Fruit fly (Drosophila melanogaster) whole organism, embryonic: ENCODE measurements around the gene Pp1alpha-96A.

Experiments
- Atf-2 ChIP-seq: fragments of 200-800 bp; sonication (Bioruptor generic); optimal IDR thresholded peaks from 2 replicates; lab custom pipeline; 2016; ENCODE audit warnings: missing biosample characterization, missing genetic modification characterization
- BEAF-32 ChIP-seq: fragments of 200-800 bp; sonication (Bioruptor generic); optimal IDR thresholded peaks from 3 replicates; lab custom pipeline; 2017; ENCODE audit warnings: missing biosample characterization, missing genetic modification characterization, mild to moderate bottlenecking, moderate library complexity, missing genetic modification reagents
- CG1024 ChIP-seq: fragments of 200-800 bp; sonication (Bioruptor generic); IDR thresholded peaks from 2 replicates; pipeline ENCODE4 v1.3.6; 2022; ENCODE audit warnings: missing biosample characterization, missing genetic modification characterization
- CG11696 ChIP-seq: fragments of 200-800 bp; sonication (Bioruptor generic); IDR thresholded peaks from 2 replicates; pipeline ENCODE4 v1.3.6; 2022; ENCODE audit warnings: missing biosample characterization, missing genetic modification characterization
- CG12299 ChIP-seq: fragments of 200-800 bp; sonication (Bioruptor generic); optimal IDR thresholded peaks from 2 replicates; lab custom pipeline; 2018; ENCODE audit warnings: missing biosample characterization, mild to moderate bottlenecking, missing genetic modification characterization
- CG1233 ChIP-seq: fragments of 200-800 bp; sonication (Bioruptor generic); optimal IDR thresholded peaks from 4 replicates; lab custom pipeline; 2018; ENCODE audit warnings: missing biosample characterization, mild to moderate bottlenecking, missing genetic modification characterization
- CG12391 ChIP-seq: fragments of 200-800 bp; sonication (Bioruptor generic); optimal IDR thresholded peaks from 3 replicates; lab custom pipeline; 2018; ENCODE audit warnings: missing biosample characterization, mild to moderate bottlenecking, missing genetic modification characterization, moderate library complexity
- CG13287 ChIP-seq: fragments of 200-800 bp; sonication (Bioruptor generic); IDR thresholded peaks from 2 replicates; pipeline ENCODE4 v1.3.6; 2022; ENCODE audit warnings: missing biosample characterization, missing genetic modification characterization; ENCODE audit not compliant: partially characterized antibody
- CG14710 ChIP-seq: fragments of 200-800 bp; sonication (Bioruptor generic); optimal IDR thresholded peaks from 3 replicates; lab custom pipeline; 2019; ENCODE audit warnings: missing biosample characterization, mild to moderate bottlenecking, missing genetic modification characterization, moderate library complexity
- CG14860 ChIP-seq: fragments of 200-800 bp; sonication (Bioruptor generic); IDR thresholded peaks from 3 replicates; pipeline ENCODE4 v1.3.6; 2022; ENCODE audit warnings: missing biosample characterization, missing genetic modification characterization; ENCODE audit not compliant: partially characterized antibody
- CG15073 ChIP-seq: fragments of 200-800 bp; sonication (Bioruptor generic); optimal IDR thresholded peaks from 2 replicates; lab custom pipeline; 2016; ENCODE audit warnings: missing biosample characterization, missing genetic modification characterization
- CG15696 ChIP-seq: fragments of 200-800 bp; sonication (Bioruptor generic); optimal IDR thresholded peaks from 2 replicates; lab custom pipeline; 2019; ENCODE audit warnings: missing biosample characterization, mild to moderate bottlenecking, missing genetic modification characterization, moderate library complexity
- CG17186 ChIP-seq: fragments of 200-800 bp; sonication (Bioruptor generic); optimal IDR thresholded peaks from 3 replicates; lab custom pipeline; 2017; ENCODE audit warnings: missing biosample characterization, missing genetic modification reagents, missing genetic modification characterization
- CG2120 ChIP-seq: fragments of 200-800 bp; sonication (Bioruptor generic); optimal IDR thresholded peaks from 3 replicates; lab custom pipeline; 2016; ENCODE audit warnings: missing biosample characterization, missing genetic modification characterization
- CG2199 ChIP-seq: fragments of 200-800 bp; sonication (Bioruptor generic); IDR thresholded peaks from 3 replicates; pipeline ENCODE4 v1.3.6; 2022; ENCODE audit warnings: missing biosample characterization, missing genetic modification characterization
- CG30020 ChIP-seq: fragments of 200-800 bp; optimal IDR thresholded peaks from 2 replicates; lab custom pipeline; 2019; ENCODE audit warnings: missing biosample characterization, mild to moderate bottlenecking, missing genetic modification characterization, moderate library complexity
- CG3065 ChIP-seq: fragments of 200-800 bp; sonication (Bioruptor generic); optimal IDR thresholded peaks from 2 replicates; lab custom pipeline; 2016; ENCODE audit warnings: missing biosample characterization, missing genetic modification characterization
- CG34224 ChIP-seq: fragments of 200-800 bp; sonication (Bioruptor generic); IDR thresholded peaks from 3 replicates; pipeline ENCODE4 v1.3.6; 2022; ENCODE audit warnings: missing biosample characterization, missing genetic modification characterization; ENCODE audit not compliant: partially characterized antibody
- CG8359 ChIP-seq: fragments of 200-800 bp; sonication (Bioruptor generic); optimal IDR thresholded peaks from 2 replicates; lab custom pipeline; 2017; ENCODE audit warnings: missing biosample characterization, mild to moderate bottlenecking, missing genetic modification characterization, borderline replicate concordance
- H2.0 ChIP-seq: fragments of 200-800 bp; sonication (Bioruptor generic); IDR thresholded peaks from 2 replicates; pipeline ENCODE4 v1.3.6; 2022; ENCODE audit warnings: missing biosample characterization, missing genetic modification characterization
- Med ChIP-seq: fragments of 200-800 bp; sonication (Bioruptor generic); peaks from one replicate; lab custom pipeline; 2016; ENCODE audit warnings: missing biosample characterization, missing genetic modification characterization, mild to moderate bottlenecking, inconsistent platforms, moderate library complexity
- Myb ChIP-seq: fragments of 200-800 bp; sonication (Bioruptor generic); optimal IDR thresholded peaks from 2 replicates; lab custom pipeline; 2016; ENCODE audit warnings: missing biosample characterization, missing genetic modification characterization
- NC2β ChIP-seq: fragments of 200-800 bp; sonication (Bioruptor generic); optimal IDR thresholded peaks from 2 replicates; lab custom pipeline; 2016; ENCODE audit warnings: missing biosample characterization, missing genetic modification characterization
- Oaz ChIP-seq: fragments of 200-800 bp; sonication (Bioruptor generic); IDR thresholded peaks from 2 replicates; pipeline ENCODE4 v1.3.6; 2022; ENCODE audit warnings: missing biosample characterization, missing genetic modification characterization
- Opbp ChIP-seq: fragments of 200-800 bp; sonication (Bioruptor generic); IDR thresholded peaks from 3 replicates; pipeline ENCODE4 v1.3.6; 2022; ENCODE audit warnings: missing biosample characterization, missing genetic modification characterization; ENCODE audit not compliant: partially characterized antibody
- Pdp1 ChIP-seq, 2 experiments: fragments of 200-800 bp; sonication (Bioruptor generic); optimal IDR thresholded peaks; 3 replicates each; lab custom pipeline; 2016; ENCODE audit warnings: missing biosample characterization in 2 of 2, missing genetic modification characterization in 2 of 2, mild to moderate bottlenecking in 1 of 2, moderate library complexity in 1 of 2
- Taf1 ChIP-seq: fragments of 200-800 bp; sonication (Bioruptor generic); IDR thresholded peaks from 2 replicates; pipeline ENCODE4 v1.3.6; 2022; ENCODE audit warnings: missing biosample characterization, missing genetic modification characterization
- Xrp1 ChIP-seq: fragments of 200-800 bp; sonication (Bioruptor generic); IDR thresholded peaks from 2 replicates; pipeline ENCODE4 v1.3.6; 2022; ENCODE audit warnings: missing biosample characterization, missing genetic modification characterization
- amos ChIP-seq: fragments of 200-800 bp; sonication (Bioruptor generic); IDR thresholded peaks from 2 replicates; pipeline ENCODE4 v1.3.6; 2022; ENCODE audit warnings: missing biosample characterization, missing genetic modification characterization; ENCODE audit not compliant: partially characterized antibody
- bowl ChIP-seq: fragments of 200-800 bp; sonication (Bioruptor generic); IDR thresholded peaks from 2 replicates; pipeline ENCODE4 v1.3.6; 2022; ENCODE audit warnings: missing biosample characterization, missing genetic modification characterization
- br ChIP-seq: fragments of >200 bp; optimal IDR thresholded peaks from 2 replicates; lab custom pipeline; 2017
- croc ChIP-seq: fragments of 200-800 bp; sonication (Bioruptor generic); conservative IDR thresholded peaks from 3 replicates; pipeline ENCODE4 v1.3.6; 2022; ENCODE audit warnings: missing biosample characterization, missing genetic modification characterization
- dpn ChIP-seq, 2 experiments: fragments of 200-800 bp; sonication (Bioruptor generic); optimal IDR thresholded peaks; 3 replicates each; lab custom pipeline; 2016; ENCODE audit warnings: missing biosample characterization in 2 of 2, missing genetic modification characterization in 2 of 2
- fd3F ChIP-seq: fragments of 200-800 bp; sonication (Bioruptor generic); optimal IDR thresholded peaks from 2 replicates; lab custom pipeline; 2018; ENCODE audit warnings: missing biosample characterization, mild to moderate bottlenecking, missing genetic modification characterization, moderate library complexity
- fu2 ChIP-seq: fragments of 200-800 bp; sonication (Bioruptor generic); optimal IDR thresholded peaks from 2 replicates; lab custom pipeline; 2016; ENCODE audit warnings: missing biosample characterization, missing genetic modification characterization
- gcm2 ChIP-seq: fragments of 200-800 bp; sonication (Bioruptor generic); optimal IDR thresholded peaks from 2 replicates; lab custom pipeline; 2016; ENCODE audit warnings: missing biosample characterization, missing genetic modification characterization
- grau ChIP-seq: fragments of 200-800 bp; optimal IDR thresholded peaks from 3 replicates; lab custom pipeline; 2019; ENCODE audit warnings: missing biosample characterization, mild to moderate bottlenecking, missing genetic modification characterization, moderate library complexity
- her ChIP-seq: fragments of 200-800 bp; sonication (Bioruptor generic); optimal IDR thresholded peaks from 2 replicates; lab custom pipeline; 2016; ENCODE audit warnings: missing biosample characterization, missing genetic modification characterization
- knrl ChIP-seq: fragments of 200-800 bp; sonication (Bioruptor generic); IDR thresholded peaks from 3 replicates; pipeline ENCODE4 v1.3.6; 2022; ENCODE audit warnings: missing biosample characterization, missing genetic modification characterization; ENCODE audit not compliant: partially characterized antibody
- lilli ChIP-seq: fragments of 200-800 bp; sonication (Bioruptor generic); optimal IDR thresholded peaks from 3 replicates; lab custom pipeline; 2016; ENCODE audit warnings: missing biosample characterization, missing genetic modification characterization
- odd ChIP-seq: fragments of 200-800 bp; sonication (Bioruptor generic); optimal IDR thresholded peaks from 2 replicates; lab custom pipeline; 2017; ENCODE audit warnings: missing biosample characterization, mild to moderate bottlenecking, missing genetic modification characterization
- schlank ChIP-seq: fragments of 200-800 bp; sonication (Bioruptor generic); optimal IDR thresholded peaks from 2 replicates; lab custom pipeline; 2018; ENCODE audit warnings: missing biosample characterization, mild to moderate bottlenecking, missing genetic modification characterization
- scrt ChIP-seq: fragments of 200-800 bp; sonication (Bioruptor generic); optimal IDR thresholded peaks from 2 replicates; lab custom pipeline; 2018; ENCODE audit warnings: missing biosample characterization, mild to moderate bottlenecking, missing genetic modification characterization, moderate library complexity
- sens ChIP-seq: fragments of 200-800 bp; sonication (Bioruptor generic); peaks from one replicate; lab custom pipeline; 2016; ENCODE audit warnings: missing biosample characterization, missing genetic modification characterization
- sna ChIP-seq: fragments of 200-800 bp; sonication (Bioruptor generic); IDR thresholded peaks from 2 replicates; pipeline ENCODE4 v1.3.6; 2022; ENCODE audit warnings: missing biosample characterization, missing genetic modification characterization; ENCODE audit not compliant: partially characterized antibody
- tna ChIP-seq: fragments of 200-800 bp; sonication (Bioruptor generic); IDR thresholded peaks from 2 replicates; pipeline ENCODE4 v1.3.6; 2022; ENCODE audit warnings: missing biosample characterization, missing genetic modification characterization; ENCODE audit not compliant: partially characterized antibody
- vfl ChIP-seq: fragments of 200-800 bp; sonication (Bioruptor generic); optimal IDR thresholded peaks from 2 replicates; lab custom pipeline; 2016; ENCODE audit warnings: missing biosample characterization, missing genetic modification characterization
- vnd ChIP-seq: fragments of 200-800 bp; sonication (Bioruptor generic); IDR thresholded peaks from 3 replicates; pipeline ENCODE4 v1.3.6; 2022; ENCODE audit warnings: missing biosample characterization, missing genetic modification characterization; ENCODE audit not compliant: partially characterized antibody
- wor ChIP-seq: fragments of 200-800 bp; sonication (Bioruptor generic); IDR thresholded peaks from 2 replicates; pipeline ENCODE4 v1.3.6; 2022; ENCODE audit warnings: missing biosample characterization, missing genetic modification characterization
- yki ChIP-seq: fragments of >200 bp; optimal IDR thresholded peaks from 3 replicates; lab custom pipeline; 2018
- zf30C ChIP-seq: fragments of 200-800 bp; sonication (Bioruptor generic); optimal IDR thresholded peaks from 3 replicates; lab custom pipeline; 2018; ENCODE audit warnings: missing biosample characterization, mild to moderate bottlenecking, missing genetic modification characterization

The Pp1alpha-96A gene

dm6 chr3R:24565748-24566239, 47.7 kb downstream of the Pp1alpha-96A start (continued):
- TF ChIP-seq bowl (GFP tag; lab: Robert Waterston, UW) = no peak
- peak; percentile 49; the same call in 1 of the 3 replicates for TF ChIP-seq CG34224 (GFP tag; lab: Robert Waterston, UW)
- TF ChIP-seq lilli = peak; percentile 44
- no peak for TF ChIP-seq br
- TF ChIP-seq Oaz (GFP tag; lab: Robert Waterston, UW) = no peak
- TF ChIP-seq CG11696 (GFP tag; lab: Robert Waterston, UW) = no peak
- TF ChIP-seq CG30020 (tag; lab: Kevin White, UChicago) = no peak
- no peak for TF ChIP-seq dpn (GFP tag; optimal IDR thresholded peaks at IDR 0.05; lab: Kevin White, UChicago)
- no peak for TF ChIP-seq Myb (GFP tag; lab: Kevin White, UChicago)
- TF ChIP-seq CG1233 (GFP tag; lab: Kevin White, UChicago) = peak; percentile 26
- TF ChIP-seq knrl (GFP tag; lab: Robert Waterston, UW) = no peak
- TF ChIP-seq gcm2 (GFP tag; lab: Kevin White, UChicago) = peak; percentile 62
- TF ChIP-seq fd3F (GFP tag; lab: Kevin White, UChicago) = no peak
- TF ChIP-seq CG14710 (tag; lab: Kevin White, UChicago) = peak; percentile 4
- TF ChIP-seq CG2120 (GFP tag; lab: Kevin White, UChicago) = peak; percentile 43
- peak; percentile 51 for TF ChIP-seq grau
- peak; percentile 48 for TF ChIP-seq NC2β (GFP tag; lab: Kevin White, UChicago)
- TF ChIP-seq sens (GFP tag; lab: Kevin White, UChicago) = peak; percentile 91
- TF ChIP-seq Taf1 (GFP tag; lab: Robert Waterston, UW) = no peak; the same call in 1 of the 2 replicates
- TF ChIP-seq Atf-2 (GFP tag; lab: Kevin White, UChicago) = no peak
- no peak for TF ChIP-seq her
- TF ChIP-seq CG12391 = peak; percentile 46
- TF ChIP-seq Opbp = no peak
- TF ChIP-seq tna (GFP tag; lab: Robert Waterston, UW) = no peak
- no peak for TF ChIP-seq fu2
- no peak for TF ChIP-seq CG3065 (GFP tag; lab: Kevin White, UChicago)
- TF ChIP-seq sna = no peak
- no peak for TF ChIP-seq CG15696
- TF ChIP-seq yki (lab: Kevin White, UChicago) = peak; percentile 46
- TF ChIP-seq vfl = no peak
- TF ChIP-seq croc (GFP tag; lab: Robert Waterston, UW) = no peak
- no peak for TF ChIP-seq schlank
- TF ChIP-seq vnd (GFP tag; lab: Robert Waterston, UW) = no peak
- TF ChIP-seq CG12299 (tag; lab: Kevin White, UChicago) = peak; percentile 91
- TF ChIP-seq odd (GFP tag; lab: Kevin White, UChicago) = peak; percentile 71
- no peak for TF ChIP-seq BEAF-32 (GFP tag; lab: Kevin White, UChicago)
- TF ChIP-seq amos (GFP tag; lab: Robert Waterston, UW) = no peak
- no peak for TF ChIP-seq CG2199 (GFP tag; lab: Robert Waterston, UW)
- TF ChIP-seq CG13287 = peak; percentile 51; the same call in 1 of the 2 replicates
- TF ChIP-seq CG1024 (GFP tag; lab: Robert Waterston, UW) = no peak
- TF ChIP-seq Med (GFP tag; lab: Kevin White, UChicago) = peak; percentile 93
- peak; percentile 2 for TF ChIP-seq CG17186 (GFP tag; lab: Kevin White, UChicago)
- TF ChIP-seq CG14860 (GFP tag; lab: Robert Waterston, UW) = no peak
- TF ChIP-seq wor (GFP tag; lab: Robert Waterston, UW) = no peak
- no peak for TF ChIP-seq CG8359
- TF ChIP-seq CG15073 (GFP tag; lab: Kevin White, UChicago) = no peak
- TF ChIP-seq H2.0 (GFP tag; lab: Robert Waterston, UW) = no peak
- no peak; the same call in none of the 2 replicates for TF ChIP-seq Xrp1 (GFP tag; lab: Robert Waterston, UW)
- TF ChIP-seq scrt = peak; percentile 90
- TF ChIP-seq Pdp1 (GFP tag; optimal IDR thresholded peaks at IDR 0.05; lab: Kevin White, UChicago) = peak in 1 of 2 experiments; percentile 82
- TF ChIP-seq zf30C (GFP tag; lab: Kevin White, UChicago) = peak; percentile 41
